Fruit fly (Drosophila melanogaster) whole organism, prepupa: ENCODE measurements around the gene MP1.
A peak's percentile ranks its signal among the peaks of the same experiment; 100 is the strongest.

Experiments
- CG10631 ChIP-seq: fragments of 200-800 bp; sonication (Bioruptor generic); optimal IDR thresholded peaks from 2 replicates; lab custom pipeline; 2016; ENCODE audit warnings: missing biosample characterization, missing genetic modification characterization
- CG11294 ChIP-seq: fragments of 200-800 bp; sonication (Bioruptor generic); IDR thresholded peaks from 2 replicates; pipeline ENCODE4 v1.3.6; 2022; ENCODE audit warnings: missing biosample characterization, missing genetic modification characterization
- CG11762 ChIP-seq: fragments of 200-800 bp; sonication (Bioruptor generic); optimal IDR thresholded peaks from 3 replicates; lab custom pipeline; 2016; ENCODE audit warnings: missing biosample characterization, missing genetic modification characterization; ENCODE audit not compliant: insufficient read depth
- CG15336 ChIP-seq: fragments of 200-800 bp; sonication (Bioruptor generic); IDR thresholded peaks from 2 replicates; pipeline ENCODE4 v1.3.6; 2022; ENCODE audit warnings: missing biosample characterization, missing genetic modification characterization
- CG1621 ChIP-seq: fragments of 200-800 bp; sonication (Bioruptor generic); optimal IDR thresholded peaks from 3 replicates; lab custom pipeline; 2018; ENCODE audit warnings: missing biosample characterization, mild to moderate bottlenecking, missing genetic modification characterization
- CG16779 ChIP-seq: fragments of 200-800 bp; sonication (Bioruptor generic); optimal IDR thresholded peaks from 3 replicates; lab custom pipeline; 2017; ENCODE audit warnings: missing biosample characterization, mild to moderate bottlenecking, missing genetic modification characterization
- CG3032 ChIP-seq: fragments of 200-800 bp; optimal IDR thresholded peaks from 2 replicates; lab custom pipeline; 2019; ENCODE audit warnings: missing biosample characterization, mild to moderate bottlenecking, missing genetic modification characterization, moderate library complexity
- CG31627 ChIP-seq: fragments of 200-800 bp; sonication (Bioruptor generic); optimal IDR thresholded peaks from 3 replicates; lab custom pipeline; 2016; ENCODE audit warnings: missing biosample characterization, missing genetic modification characterization
- CG32006 ChIP-seq: fragments of 200-800 bp; sonication (Bioruptor generic); optimal IDR thresholded peaks from 3 replicates; lab custom pipeline; 2017; ENCODE audit warnings: missing biosample characterization, mild to moderate bottlenecking, missing genetic modification characterization
- CG3919 ChIP-seq: fragments of 200-800 bp; sonication (Bioruptor generic); optimal IDR thresholded peaks from 3 replicates; lab custom pipeline; 2016; ENCODE audit warnings: missing biosample characterization, missing genetic modification characterization
- CG6163 ChIP-seq: fragments of 200-800 bp; sonication (Bioruptor generic); IDR thresholded peaks from 3 replicates; pipeline ENCODE4 v1.3.6; 2022; ENCODE audit warnings: missing biosample characterization, missing genetic modification characterization
- CG6808 ChIP-seq: fragments of 200-800 bp; sonication (Bioruptor generic); optimal IDR thresholded peaks from 3 replicates; lab custom pipeline; 2017; ENCODE audit warnings: missing biosample characterization, missing genetic modification characterization, mild to moderate bottlenecking, moderate library complexity, missing genetic modification reagents
- CG6854 ChIP-seq: fragments of 200-800 bp; sonication (Bioruptor generic); optimal IDR thresholded peaks from 2 replicates; lab custom pipeline; 2017; ENCODE audit warnings: missing biosample characterization, mild to moderate bottlenecking, missing genetic modification characterization
- CG9139 ChIP-seq: fragments of 200-800 bp; sonication (Bioruptor generic); optimal IDR thresholded peaks from 3 replicates; lab custom pipeline; 2017; ENCODE audit warnings: missing biosample characterization, mild to moderate bottlenecking, missing genetic modification characterization
- Eip78C ChIP-seq: fragments of 200-800 bp; sonication (Bioruptor generic); peaks from one replicate; lab custom pipeline; 2016; ENCODE audit warnings: missing biosample characterization, missing genetic modification characterization
- Eip93F ChIP-seq: fragments of 200-800 bp; sonication (Bioruptor generic); optimal IDR thresholded peaks from 2 replicates; lab custom pipeline; 2016; ENCODE audit warnings: missing biosample characterization, mild to moderate bottlenecking, missing genetic modification characterization
- Ets96B ChIP-seq: fragments of 200-800 bp; optimal IDR thresholded peaks from 2 replicates; lab custom pipeline; 2019; ENCODE audit warnings: missing biosample characterization, mild to moderate bottlenecking, missing genetic modification characterization, moderate library complexity
- Gug ChIP-seq: fragments of 200-800 bp; sonication (Bioruptor generic); IDR thresholded peaks from 2 replicates; pipeline ENCODE4 v1.3.6; 2022; ENCODE audit warnings: missing biosample characterization, missing genetic modification characterization
- Hr38 ChIP-seq: sonication (Bioruptor generic); optimal IDR thresholded peaks from 2 replicates; lab custom pipeline; 2016; ENCODE audit warnings: missing biosample characterization, missing genetic modification characterization
- Hr39 ChIP-seq: fragments of 200-800 bp; sonication (Bioruptor generic); optimal IDR thresholded peaks from 2 replicates; lab custom pipeline; 2016; ENCODE audit warnings: missing biosample characterization, missing genetic modification characterization
- Lpt ChIP-seq: fragments of 200-800 bp; sonication (Bioruptor generic); optimal IDR thresholded peaks from 3 replicates; lab custom pipeline; 2016; ENCODE audit warnings: missing biosample characterization, missing genetic modification characterization
- Sox14 ChIP-seq: fragments of 200-800 bp; sonication (Bioruptor generic); optimal IDR thresholded peaks from 3 replicates; lab custom pipeline; 2016; ENCODE audit warnings: missing biosample characterization, missing genetic modification characterization
- achi ChIP-seq: fragments of 200-800 bp; sonication (Bioruptor generic); optimal IDR thresholded peaks from 3 replicates; lab custom pipeline; 2016; ENCODE audit warnings: missing biosample characterization, missing genetic modification characterization
- cyc ChIP-seq: fragments of 200-800 bp; sonication (Bioruptor generic); optimal IDR thresholded peaks from 3 replicates; lab custom pipeline; 2016; ENCODE audit warnings: missing biosample characterization, missing genetic modification characterization
- dsx ChIP-seq: fragments of 200-800 bp; optimal IDR thresholded peaks from 3 replicates; lab custom pipeline; 2019; ENCODE audit warnings: missing biosample characterization, mild to moderate bottlenecking, missing genetic modification characterization, moderate library complexity; ENCODE audit not compliant: poor library complexity, severe bottlenecking
- eg ChIP-seq: fragments of 200-800 bp; sonication (Bioruptor generic); IDR thresholded peaks from 3 replicates; pipeline ENCODE4 v1.3.6; 2022; ENCODE audit warnings: missing biosample characterization, missing genetic modification characterization
- esn ChIP-seq: fragments of 200-800 bp; sonication (Bioruptor generic); optimal IDR thresholded peaks from 2 replicates; lab custom pipeline; 2016; ENCODE audit warnings: missing biosample characterization, mild to moderate bottlenecking, missing genetic modification characterization, moderate library complexity
- fd85E ChIP-seq: fragments of 200-800 bp; sonication (Bioruptor generic); optimal IDR thresholded peaks from 3 replicates; lab custom pipeline; 2016; ENCODE audit warnings: missing biosample characterization, missing genetic modification characterization
- fkh ChIP-seq: fragments of 200-800 bp; sonication (Bioruptor generic); optimal IDR thresholded peaks from 3 replicates; lab custom pipeline; 2017; ENCODE audit warnings: missing biosample characterization, mild to moderate bottlenecking, missing genetic modification characterization, moderate library complexity
- lz ChIP-seq: fragments of 200-800 bp; sonication (Bioruptor generic); optimal IDR thresholded peaks from 3 replicates; lab custom pipeline; 2016; ENCODE audit warnings: missing biosample characterization, missing genetic modification characterization
- net ChIP-seq: fragments of 200-800 bp; sonication (Bioruptor generic); optimal IDR thresholded peaks from 3 replicates; lab custom pipeline; 2016; ENCODE audit warnings: missing biosample characterization, missing genetic modification characterization
- spab ChIP-seq: fragments of 200-800 bp; sonication (Bioruptor generic); optimal IDR thresholded peaks from 2 replicates; lab custom pipeline; 2017; ENCODE audit warnings: missing biosample characterization, mild to moderate bottlenecking, missing genetic modification characterization, missing genetic modification reagents
- ss ChIP-seq, 2 experiments: fragments of 200-800 bp; sonication (Bioruptor generic); optimal IDR thresholded peaks; 2 replicates in 1 of 2; 3 replicates in 1 of 2; lab custom pipeline; 2017 to 2018; ENCODE audit warnings: mild to moderate bottlenecking in 2 of 2, missing biosample characterization in 2 of 2, missing genetic modification characterization in 2 of 2, moderate library complexity in 1 of 2
- svp ChIP-seq: fragments of 200-800 bp; sonication (Bioruptor generic); peaks from one replicate; lab custom pipeline; 2016; ENCODE audit warnings: missing biosample characterization, missing genetic modification characterization
- vri ChIP-seq: fragments of 200-800 bp; sonication (Bioruptor generic); optimal IDR thresholded peaks from 3 replicates; lab custom pipeline; 2016; ENCODE audit warnings: missing biosample characterization, mild to moderate bottlenecking, missing genetic modification characterization

MP1 gene

dm6 chr3R:4333964-4334363, 26.3 kb downstream of the MP1 start, which contains the start of gene CG9776 (continued):
- TF ChIP-seq Hr39 (peak; percentile 70), CG11294 (GFP tag; lab: Robert Waterston, UW) (peak; percentile 25; the same call in 1 of the 2 replicates)

- no peak for TF ChIP-seq CG32006 (GFP tag; lab: Kevin White, UChicago)
- no peak for TF ChIP-seq CG15336
- TF ChIP-seq Lpt (GFP tag; lab: Kevin White, UChicago) = no peak
- TF ChIP-seq CG10631 = no peak
- TF ChIP-seq net (GFP tag; lab: Kevin White, UChicago) = no peak
- TF ChIP-seq CG3032 = no peak
- no peak for TF ChIP-seq achi (GFP tag; lab: Kevin White, UChicago)
- TF ChIP-seq CG11762 (GFP tag; lab: Kevin White, UChicago) = no peak
- TF ChIP-seq spab = no peak
- no peak for TF ChIP-seq lz (GFP tag; lab: Kevin White, UChicago)
- no peak for TF ChIP-seq CG6808 (GFP tag; lab: Kevin White, UChicago)
- TF ChIP-seq dsx (GFP tag; lab: Kevin White, UChicago) = no peak
- TF ChIP-seq esn (GFP tag; lab: Kevin White, UChicago) = no peak
- no peak for TF ChIP-seq CG6163 (GFP tag; lab: Robert Waterston, UW)
- TF ChIP-seq cyc (GFP tag; lab: Kevin White, UChicago) = no peak
- no peak for TF ChIP-seq CG31627
Measured at dm6 chr3R:4334798-4335197, 27.1 kb downstream of the MP1 start, which contains the start of gene CG14645. CG14645 (plus strand) TSS chr3R:4335098.

dm6 chr3R:4337580-4337979, 29.9 kb downstream of the MP1 start, which contains the start of the genes Skp2 and CG1103:
Skp2 (minus strand) TSS chr3R:4337674.
CG1103 (plus strand) TSS chr3R:4337755.
- no peak for TF ChIP-seq Hr38
- peak; percentile 59 for TF ChIP-seq svp (GFP tag; lab: Kevin White, UChicago)
- peak; percentile 88 for TF ChIP-seq Sox14 (GFP tag; lab: Kevin White, UChicago)
- TF ChIP-seq fd85E = no peak
- peak; percentile 28 for TF ChIP-seq fkh
- TF ChIP-seq Ets96B (tag; lab: Kevin White, UChicago) = no peak

dm6 chr3R:4340174-4340573, 32.5 kb downstream of the MP1 start:
- TF ChIP-seq esn (GFP tag; lab: Kevin White, UChicago) (no peak), eg (GFP tag; lab: Robert Waterston, UW) (no peak), Sox14 (GFP tag; lab: Kevin White, UChicago) (no peak), Gug (GFP tag; lab: Robert Waterston, UW) (no peak), Eip78C (GFP tag; lab: Kevin White, UChicago) (no peak), svp (GFP tag; lab: Kevin White, UChicago) (no peak), dsx (GFP tag; lab: Kevin White, UChicago) (no peak), ss (GFP tag; optimal IDR thresholded peaks at IDR 0.05; lab: Kevin White, UChicago) (no peak), CG6854 (no peak), vri (GFP tag; lab: Kevin White, UChicago) (no peak), CG31627 (no peak), CG16779 (tag; lab: Kevin White, UChicago) (no peak), CG1621 (tag; lab: Kevin White, UChicago) (no peak), Eip93F (no peak), CG9139 (GFP tag; lab: Kevin White, UChicago) (no peak), CG3919 (GFP tag; lab: Kevin White, UChicago) (no peak)

dm6 chr3R:4341177-4341576, 33.5 kb downstream of the MP1 start:
- TF ChIP-seq CG16779 (tag; lab: Kevin White, UChicago) = no peak
- TF ChIP-seq dsx (GFP tag; lab: Kevin White, UChicago) = no peak
- no peak for TF ChIP-seq cyc (GFP tag; lab: Kevin White, UChicago)
- no peak for TF ChIP-seq Eip78C (GFP tag; lab: Kevin White, UChicago)
- TF ChIP-seq CG3919 (GFP tag; lab: Kevin White, UChicago) = no peak
- TF ChIP-seq Sox14 (GFP tag; lab: Kevin White, UChicago) = no peak
